Fruit fly (Drosophila melanogaster) whole organism: ENCODE measurements around the gene CG11668.

ENCODE experiments used
- CG8478 ChIP-seq: fragments of >200 bp; optimal IDR thresholded peaks from 2 replicates; lab custom pipeline; 2018; ENCODE audit warnings: inconsistent platforms
- Dll ChIP-seq: fragments of >200 bp; optimal IDR thresholded peaks from 2 replicates; lab custom pipeline; 2017
- EcR ChIP-seq, 2 experiments: fragments of >200 bp; optimal IDR thresholded peaks; 2 replicates each; lab custom pipeline; 2017; ENCODE audit warnings: missing biosample characterization in 2 of 2, missing genetic modification characterization in 2 of 2, missing genetic modification reagents in 2 of 2
- pan ChIP-seq: fragments of >200 bp; optimal IDR thresholded peaks from 2 replicates; lab custom pipeline; 2017
- psq ChIP-seq: fragments of >200 bp; optimal IDR thresholded peaks from 2 replicates; lab custom pipeline; 2017
- usp ChIP-seq: fragments of >200 bp; optimal IDR thresholded peaks from 2 replicates; lab custom pipeline; 2017; ENCODE audit warnings: missing biosample characterization, missing genetic modification characterization, mixed read lengths

The CG11668 gene

dm6 chr3R:13082382-13082781, 44.2 kb downstream of the CG11668 start:
- TF ChIP-seq CG8478: no peak
- no peak for TF ChIP-seq usp

- no peak for TF ChIP-seq usp
- no peak for TF ChIP-seq Dll (lab: Kevin White, UChicago)
- no peak for TF ChIP-seq psq (lab: Kevin White, UChicago)
- no peak for TF ChIP-seq CG8478
- no peak for TF ChIP-seq EcR (GFP tag; optimal IDR thresholded peaks at IDR 0.05; lab: Kevin White, UChicago)
- no peak for TF ChIP-seq pan (lab: Kevin White, UChicago)
Measured at dm6 chr3R:13085924-13086323, 47.7 kb downstream of the CG11668 start, which contains the start of gene CG43063. Gene CG43063, plus strand, starts transcription at chr3R:13086224.

dm6 chr3R:13088395-13088794, 50.2 kb downstream of the CG11668 start, which contains the start of gene timeout:
Gene timeout, plus strand, starts transcription at chr3R:13088651.
- TF ChIP-seq Dll (lab: Kevin White, UChicago): no peak
- no peak for TF ChIP-seq CG8478
- TF ChIP-seq EcR (GFP tag; optimal IDR thresholded peaks at IDR 0.05; lab: Kevin White, UChicago): no peak
- TF ChIP-seq pan (lab: Kevin White, UChicago): no peak
- TF ChIP-seq psq (lab: Kevin White, UChicago): no peak
- no peak for TF ChIP-seq usp

DNA sequence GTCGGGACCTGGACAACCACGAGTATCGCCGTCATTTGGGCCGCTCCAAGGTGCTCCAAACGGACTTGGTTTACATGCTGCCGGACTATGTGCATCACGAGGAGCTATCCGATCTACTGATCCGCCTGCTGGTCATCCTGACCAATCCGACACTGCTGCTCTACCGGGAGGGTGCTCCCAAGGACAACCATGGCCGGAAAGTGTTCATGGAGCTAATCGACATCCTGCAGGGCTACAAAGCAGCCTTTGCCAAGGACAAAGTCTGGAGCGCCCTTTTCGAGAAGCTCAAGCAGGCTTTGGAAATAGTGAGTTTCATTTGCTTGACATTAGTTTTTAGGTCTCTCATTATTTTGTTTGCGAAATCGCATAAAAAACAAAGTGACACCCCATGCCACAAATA, 50.8 kb downstream of the CG11668 start, which contains the start of gene CG34308:
Gene CG34308, plus strand, starts transcription at position 301 of the 400 bp plus-strand sequence.
- TF ChIP-seq EcR (GFP tag; optimal IDR thresholded peaks at IDR 0.05; lab: Kevin White, UChicago) (no peak), psq (lab: Kevin White, UChicago) (no peak)
